Worm (Caenorhabditis elegans) whole organism, young adult: ENCODE data around the gene cyp-14A3.

Source experiments
- B0035.1 ChIP-seq: sonication (generic microtip); optimal IDR thresholded peaks from 2 replicates; lab custom pipeline; 2016; ENCODE audit warnings: missing genetic modification characterization, mild to moderate bottlenecking, missing compliant biosample characterization, missing genotype, missing genetic modification reagents
- B0261.1 ChIP-seq: sonication (generic microtip); optimal IDR thresholded peaks from 2 replicates; lab custom pipeline; 2016; ENCODE audit warnings: mild to moderate bottlenecking, missing genetic modification characterization, moderate library complexity, missing compliant biosample characterization
- C17E4.6 ChIP-seq: fragments of 200-800 bp; sonication (Bioruptor generic); IDR thresholded peaks from 2 replicates; pipeline ENCODE4 v1.3.6; 2022; ENCODE audit warnings: missing genetic modification reagents, missing genetic modification characterization, missing compliant biosample characterization
- F57C9.4 ChIP-seq: sonication (generic microtip); optimal IDR thresholded peaks from 2 replicates; lab custom pipeline; 2017; ENCODE audit warnings: mild to moderate bottlenecking, missing genetic modification characterization, missing compliant biosample characterization
- T07F8.4 ChIP-seq: sonication (generic microtip); optimal IDR thresholded peaks from 2 replicates; lab custom pipeline; 2016; ENCODE audit warnings: mild to moderate bottlenecking, missing genetic modification characterization, moderate library complexity, missing compliant biosample characterization
- Y95B8A.8 ChIP-seq: fragments of 200-800 bp; sonication (Bioruptor generic); IDR thresholded peaks from 2 replicates; pipeline ENCODE4 v1.3.6; 2022; ENCODE audit warnings: missing genetic modification reagents, missing genetic modification characterization, missing compliant biosample characterization
- akir-1 ChIP-seq: fragments of 200-800 bp; sonication (Bioruptor generic); optimal IDR thresholded peaks from 2 replicates; lab custom pipeline; 2018; ENCODE audit warnings: mild to moderate bottlenecking, missing genetic modification characterization, moderate library complexity, missing compliant biosample characterization
- aptf-3 ChIP-seq: fragments of 200-800 bp; sonication (Bioruptor generic); IDR thresholded peaks from 2 replicates; pipeline ENCODE4 v1.3.6; 2022; ENCODE audit warnings: missing genetic modification characterization, missing compliant biosample characterization
- attf-6 ChIP-seq: fragments of 200-800 bp; sonication (Bioruptor generic); IDR thresholded peaks from 2 replicates; pipeline ENCODE4 v1.3.6; 2022; ENCODE audit warnings: missing genetic modification reagents, missing genetic modification characterization, missing compliant biosample characterization
- bed-2 ChIP-seq: fragments of 200-800 bp; sonication (Bioruptor generic); IDR thresholded peaks from 2 replicates; pipeline ENCODE4 v1.3.6; 2022; ENCODE audit warnings: missing genetic modification reagents, missing genetic modification characterization, missing compliant biosample characterization
- ceh-27 ChIP-seq: fragments of 200-800 bp; sonication (Bioruptor generic); optimal IDR thresholded peaks from 2 replicates; lab custom pipeline; 2018; ENCODE audit warnings: mild to moderate bottlenecking, missing genetic modification characterization, moderate library complexity, missing compliant biosample characterization
- chd-7 ChIP-seq: sonication (generic microtip); optimal IDR thresholded peaks from 2 replicates; lab custom pipeline; 2016; ENCODE audit warnings: mild to moderate bottlenecking, missing genetic modification characterization, moderate library complexity, missing compliant biosample characterization
- efl-1 ChIP-seq: fragments of 150-350 bp; optimal IDR thresholded peaks from 2 replicates; lab custom pipeline; 2014; ENCODE audit warnings: missing biosample characterization, missing genetic modification reagents, missing genetic modification characterization
- egl-18 ChIP-seq: fragments of 200-800 bp; sonication (Bioruptor generic); IDR thresholded peaks from 2 replicates; pipeline ENCODE4 v1.3.6; 2022; ENCODE audit warnings: missing genetic modification reagents, missing genetic modification characterization, missing compliant biosample characterization
- him-1 ChIP-seq: sonication (generic microtip); optimal IDR thresholded peaks from 2 replicates; lab custom pipeline; 2016; ENCODE audit warnings: missing genotype, missing genetic modification reagents, missing genetic modification characterization, missing compliant biosample characterization
- hmg-20 ChIP-seq: fragments of 200-800 bp; sonication (Bioruptor generic); IDR thresholded peaks from 2 replicates; pipeline ENCODE4 v1.3.6; 2022; ENCODE audit warnings: missing genetic modification reagents, missing genetic modification characterization, missing compliant biosample characterization
- lag-1 ChIP-seq: fragments of 200-800 bp; sonication (Bioruptor generic); IDR thresholded peaks from 2 replicates; pipeline ENCODE4 v1.3.6; 2022; ENCODE audit warnings: missing genetic modification reagents, missing genetic modification characterization, missing compliant biosample characterization
- let-526 ChIP-seq: fragments of 200-800 bp; sonication (Bioruptor generic); IDR thresholded peaks from 2 replicates; pipeline ENCODE4 v1.3.6; 2022; ENCODE audit warnings: missing genetic modification reagents, missing genetic modification characterization, missing compliant biosample characterization
- let-607 ChIP-seq, 2 experiments: fragments of 200-800 bp in 1 of 2; sonication (Bioruptor generic) in 1 of 2; sonication (generic microtip) in 1 of 2; optimal IDR thresholded peaks; 2 replicates each; lab custom pipeline; 2016 to 2018; ENCODE audit warnings: mild to moderate bottlenecking in 2 of 2, missing compliant biosample characterization in 2 of 2, missing genetic modification characterization in 2 of 2, moderate library complexity in 2 of 2, missing genotype in 1 of 2
- lin-35 ChIP-seq, 3 experiments: fragments of 150-350 bp in 2 of 3; sonication (generic microtip) in 1 of 3; optimal IDR thresholded peaks; 2 replicates each; lab custom pipeline; 2014 to 2018; ENCODE audit warnings: missing biosample characterization in 3 of 3, missing genetic modification characterization in 3 of 3, missing genetic modification reagents in 3 of 3
- lin-40 ChIP-seq: sonication (generic microtip); optimal IDR thresholded peaks from 2 replicates; lab custom pipeline; 2016; ENCODE audit warnings: missing genetic modification characterization, mild to moderate bottlenecking, missing compliant biosample characterization, missing genotype, missing genetic modification reagents
- lsl-1 ChIP-seq: fragments of 200-800 bp; sonication (Bioruptor generic); optimal IDR thresholded peaks from 2 replicates; lab custom pipeline; 2018; ENCODE audit warnings: mild to moderate bottlenecking, missing genetic modification characterization, moderate library complexity, missing compliant biosample characterization
- lsy-27 ChIP-seq: sonication (generic microtip); optimal IDR thresholded peaks from 2 replicates; lab custom pipeline; 2017; ENCODE audit warnings: missing genetic modification characterization, mild to moderate bottlenecking, missing compliant biosample characterization, antibody characterized with exemption, missing genotype, borderline replicate concordance; ENCODE audit not compliant: insufficient read depth
- madf-10 ChIP-seq: sonication (generic microtip); optimal IDR thresholded peaks from 2 replicates; lab custom pipeline; 2016; ENCODE audit warnings: mild to moderate bottlenecking, missing genetic modification characterization, missing compliant biosample characterization
- nhr-120 ChIP-seq: fragments of 200-800 bp; sonication (Bioruptor generic); IDR thresholded peaks from 2 replicates; pipeline ENCODE4 v1.3.6; 2022; ENCODE audit warnings: missing genetic modification characterization, missing compliant biosample characterization
- nhr-27 ChIP-seq: fragments of 200-800 bp; sonication (Bioruptor generic); optimal IDR thresholded peaks from 2 replicates; lab custom pipeline; 2018; ENCODE audit warnings: mild to moderate bottlenecking, missing genetic modification characterization, moderate library complexity, missing compliant biosample characterization
- nhr-80 ChIP-seq: sonication (generic microtip); optimal IDR thresholded peaks from 2 replicates; lab custom pipeline; 2016; ENCODE audit warnings: missing genetic modification characterization, missing compliant biosample characterization
- nhr-90 ChIP-seq: sonication (generic microtip); optimal IDR thresholded peaks from 2 replicates; lab custom pipeline; 2016; ENCODE audit warnings: missing genotype, mild to moderate bottlenecking, missing genetic modification characterization, missing compliant biosample characterization
- snpc-1.3 ChIP-seq: sonication (generic microtip); optimal IDR thresholded peaks from 2 replicates; lab custom pipeline; 2017; ENCODE audit warnings: missing genetic modification characterization, mild to moderate bottlenecking, missing compliant biosample characterization, antibody characterized with exemption, moderate library complexity, missing genotype, missing genetic modification reagents; ENCODE audit not compliant: insufficient read depth
- somi-1 ChIP-seq: fragments of 200-800 bp; sonication (Bioruptor generic); optimal IDR thresholded peaks from 2 replicates; lab custom pipeline; 2018; ENCODE audit warnings: mild to moderate bottlenecking, missing genetic modification characterization, missing compliant biosample characterization
- tbp1 ChIP-seq: fragments of 200-800 bp; sonication (Bioruptor generic); optimal IDR thresholded peaks from 2 replicates; lab custom pipeline; 2018; ENCODE audit warnings: mild to moderate bottlenecking, missing genetic modification characterization, missing compliant biosample characterization
- tbx-9 ChIP-seq: sonication (generic microtip); optimal IDR thresholded peaks from 2 replicates; lab custom pipeline; 2016; ENCODE audit warnings: borderline replicate concordance, missing genetic modification characterization, inconsistent platforms, missing compliant biosample characterization
- unc-62 ChIP-seq: fragments of 150-350 bp; optimal IDR thresholded peaks from 2 replicates; lab custom pipeline; 2014; ENCODE audit warnings: missing biosample characterization, missing genetic modification reagents, missing genetic modification characterization
- ztf-18 ChIP-seq: sonication (generic microtip); optimal IDR thresholded peaks from 2 replicates; lab custom pipeline; 2016; ENCODE audit warnings: missing genotype, mild to moderate bottlenecking, missing genetic modification characterization, missing compliant biosample characterization
- ztf-25 ChIP-seq: fragments of 200-800 bp; sonication (Bioruptor generic); IDR thresholded peaks from 2 replicates; pipeline ENCODE4 v1.3.6; 2022; ENCODE audit warnings: missing genetic modification reagents, missing genetic modification characterization, missing compliant biosample characterization
- ztf-26 ChIP-seq: sonication (generic microtip); optimal IDR thresholded peaks from 2 replicates; lab custom pipeline; 2017; ENCODE audit warnings: missing genetic modification characterization, missing compliant biosample characterization
- ztf-3 ChIP-seq: fragments of 200-800 bp; sonication (Bioruptor generic); optimal IDR thresholded peaks from 2 replicates; lab custom pipeline; 2018; ENCODE audit warnings: mild to moderate bottlenecking, missing genetic modification characterization, missing compliant biosample characterization

Gene cyp-14A3

ce11 chrX:13234879-13235278 is 39.1 kb downstream of the cyp-14A3 start, which contains the start of gene K08H2.2:
Gene K08H2.2, minus strand, starts transcription at chrX:13234979.
- no peak for TF ChIP-seq him-1 (tag; lab: Kevin White, UChicago)
- no peak for TF ChIP-seq lsy-27 (tag; lab: Kevin White, UChicago)
- TF ChIP-seq unc-62 = no peak
- TF ChIP-seq ztf-3 = no peak
- TF ChIP-seq lsl-1 = no peak
- TF ChIP-seq lin-35 (GFP tag; optimal IDR thresholded peaks at IDR 0.05; lab: Kevin White, UChicago) = no peak
- no peak for TF ChIP-seq lag-1
- TF ChIP-seq let-526 = no peak

- no peak for TF ChIP-seq attf-6
- TF ChIP-seq B0261.1 (tag; lab: Kevin White, UChicago) = no peak
- no peak for TF ChIP-seq ztf-18 (tag; lab: Kevin White, UChicago)
- TF ChIP-seq F57C9.4 (tag; lab: Kevin White, UChicago) = no peak
- TF ChIP-seq somi-1 (GFP tag; lab: Kevin White, UChicago) = no peak
- TF ChIP-seq nhr-27 (tag; lab: Kevin White, UChicago) = no peak
- no peak for TF ChIP-seq nhr-80 (tag; lab: Kevin White, UChicago)
- no peak for TF ChIP-seq T07F8.4 (tag; lab: Kevin White, UChicago)
- TF ChIP-seq snpc-1.3 = no peak
- TF ChIP-seq ztf-25 (GFP tag; lab: Robert Waterston, UW) = no peak
- TF ChIP-seq ztf-26 = no peak
- TF ChIP-seq, all 124 proteins: peak for 0
Observed at ce11 chrX:13232259-13232658, 41.7 kb downstream of the cyp-14A3 start, which contains the start of gene bgnt-1.5. Gene bgnt-1.5, minus strand, starts transcription at chrX:13232359.

ce11 chrX:13227778-13228177 is 46.2 kb downstream of the cyp-14A3 start:
- TF ChIP-seq Y95B8A.8 (GFP tag; lab: Robert Waterston, UW) (no peak), tbp1 (GFP tag; lab: Kevin White, UChicago) (no peak), efl-1 (GFP tag; lab: Kevin White, UChicago) (no peak)

ce11 chrX:13226614-13227096 is 47.3 kb downstream of the cyp-14A3 start, which contains the start of gene skr-21:
Gene skr-21, minus strand, starts transcription at chrX:13226664.
- no peak for TF ChIP-seq let-607 (tag; optimal IDR thresholded peaks at IDR 0.05; lab: Kevin White, UChicago)
- no peak for TF ChIP-seq nhr-120 (GFP tag; lab: Robert Waterston, UW)
- no peak for TF ChIP-seq hmg-20 (GFP tag; lab: Robert Waterston, UW)
- TF ChIP-seq aptf-3 (GFP tag; lab: Robert Waterston, UW) = no peak
- no peak for TF ChIP-seq lin-40 (tag; lab: Kevin White, UChicago)
- TF ChIP-seq madf-10 = no peak
- no peak for TF ChIP-seq snpc-1.3
- no peak for TF ChIP-seq T07F8.4 (tag; lab: Kevin White, UChicago)
- TF ChIP-seq egl-18 = no peak
- no peak for TF ChIP-seq ceh-27 (GFP tag; lab: Kevin White, UChicago)
- TF ChIP-seq somi-1 (GFP tag; lab: Kevin White, UChicago) = no peak
- no peak for TF ChIP-seq chd-7 (tag; lab: Kevin White, UChicago)
- TF ChIP-seq akir-1 = no peak
- TF ChIP-seq C17E4.6 (GFP tag; lab: Robert Waterston, UW) = no peak
- no peak for TF ChIP-seq bed-2 (GFP tag; lab: Robert Waterston, UW)
- TF ChIP-seq B0035.1 (tag; lab: Kevin White, UChicago) = no peak
- no peak for TF ChIP-seq tbx-9 (tag; lab: Kevin White, UChicago)
- no peak for TF ChIP-seq nhr-90 (tag; lab: Kevin White, UChicago)
